Worm (Caenorhabditis elegans) whole organism, L2 larva: Measurements from ENCODE around the gene Y119D3B.21.

Experiments used
- ZK546.5 ChIP-seq: sonication (generic microtip); optimal IDR thresholded peaks from 2 replicates; lab custom pipeline; 2017; ENCODE audit warnings: missing biosample characterization, missing genetic modification characterization
- aly-2 ChIP-seq: fragments of 150-350 bp; optimal IDR thresholded peaks from 2 replicates; lab custom pipeline; 2014; ENCODE audit warnings: missing biosample characterization, missing genetic modification characterization
- crh-2 ChIP-seq: sonication (generic microtip); optimal IDR thresholded peaks from 2 replicates; lab custom pipeline; 2017; ENCODE audit warnings: missing biosample characterization, missing genetic modification characterization
- lin-11 ChIP-seq: fragments of 150-350 bp; sonication (generic microtip); optimal IDR thresholded peaks from 2 replicates; lab custom pipeline; 2014; ENCODE audit warnings: missing biosample characterization, missing genetic modification characterization, inconsistent platforms, mixed read lengths
- mab-5 ChIP-seq: fragments of 150-350 bp; optimal IDR thresholded peaks from 2 replicates; lab custom pipeline; 2014; ENCODE audit warnings: missing biosample characterization, missing genetic modification characterization
- mdl-1 ChIP-seq, 2 experiments: fragments of 150-350 bp in 1 of 2; sonication (generic microtip) in 1 of 2; optimal IDR thresholded peaks; 2 replicates each; lab custom pipeline; 2017; ENCODE audit warnings: missing biosample characterization in 2 of 2, missing genetic modification characterization in 2 of 2
- nhr-10 ChIP-seq: sonication (generic microtip); optimal IDR thresholded peaks from 2 replicates; lab custom pipeline; 2017; ENCODE audit warnings: missing biosample characterization, missing genetic modification characterization
- nhr-12 ChIP-seq: fragments of 150-350 bp; optimal IDR thresholded peaks from 2 replicates; lab custom pipeline; 2014; ENCODE audit warnings: missing biosample characterization, missing genetic modification characterization
- nhr-77 ChIP-seq: fragments of 150-350 bp; optimal IDR thresholded peaks from 2 replicates; lab custom pipeline; 2014; ENCODE audit warnings: missing biosample characterization, missing genetic modification characterization
- snpc-4 ChIP-seq: fragments of 150-350 bp; optimal IDR thresholded peaks from 2 replicates; lab custom pipeline; 2014; ENCODE audit warnings: missing biosample characterization, missing genetic modification characterization
- unc-39 ChIP-seq: fragments of 150-350 bp; optimal IDR thresholded peaks from 2 replicates; lab custom pipeline; 2014; ENCODE audit warnings: missing biosample characterization, missing genetic modification characterization

ce11 chrIII:1210638-1211037, 4.2 kb upstream of the Y119D3B.21 start:
- TF ChIP-seq crh-2 (tag; lab: Kevin White, UChicago) (no peak), aly-2 (tag; lab: Kevin White, UChicago) (no peak), nhr-10 (tag; lab: Kevin White, UChicago) (no peak), ZK546.5 (tag; lab: Kevin White, UChicago) (no peak), unc-39 (tag; lab: Kevin White, UChicago) (no peak), lin-11 (tag; lab: Kevin White, UChicago) (no peak), nhr-77 (tag; lab: Kevin White, UChicago) (no peak), mab-5 (tag; lab: Kevin White, UChicago) (no peak), mdl-1 (tag; optimal IDR thresholded peaks at IDR 0.05; lab: Kevin White, UChicago) (no peak), snpc-4 (no peak), nhr-12 (tag; lab: Kevin White, UChicago) (no peak)
